Fruit fly (Drosophila melanogaster): ENCODE data around the gene Nep3.
A peak's percentile ranks its signal among the peaks of the same experiment; 100 is the strongest.
"Not testable (repeated sequence)": the region's sequence is repeated elsewhere in the genome, so short reads cannot be mapped to it uniquely, and the experiment has no call there.

Nep3 gene

DNA sequence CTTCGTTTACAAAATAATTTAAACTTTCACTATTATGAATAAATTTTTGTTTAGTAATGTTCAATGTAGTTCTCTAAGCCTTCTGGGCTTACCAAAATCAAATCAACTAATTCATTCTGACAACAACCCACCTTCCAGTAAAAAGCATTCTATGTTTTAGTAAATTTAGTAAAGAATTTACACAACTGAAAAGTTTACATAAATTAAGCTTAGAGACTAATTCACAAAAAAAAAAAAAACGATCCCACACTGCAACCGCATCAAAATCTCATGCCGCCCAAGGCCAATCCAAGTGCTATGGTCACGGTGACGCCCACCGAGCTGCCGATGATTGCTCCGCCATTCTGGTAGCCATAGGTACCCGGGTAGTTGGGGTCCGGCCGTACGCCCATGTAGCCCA, 12.3 kb upstream of the Nep3 start, which contains the start of gene CG45493:
Gene CG45493, minus strand, starts transcription at position 101 of the 400 bp plus-strand sequence.
- TF ChIP-seq cyc (GFP tag; optimal IDR thresholded peaks at IDR 0.05); Gug (GFP tag; IDR thresholded peaks at IDR 0.05); Lpt (GFP tag; optimal IDR thresholded peaks at IDR 0.05): not testable (repeated sequence)

DNA sequence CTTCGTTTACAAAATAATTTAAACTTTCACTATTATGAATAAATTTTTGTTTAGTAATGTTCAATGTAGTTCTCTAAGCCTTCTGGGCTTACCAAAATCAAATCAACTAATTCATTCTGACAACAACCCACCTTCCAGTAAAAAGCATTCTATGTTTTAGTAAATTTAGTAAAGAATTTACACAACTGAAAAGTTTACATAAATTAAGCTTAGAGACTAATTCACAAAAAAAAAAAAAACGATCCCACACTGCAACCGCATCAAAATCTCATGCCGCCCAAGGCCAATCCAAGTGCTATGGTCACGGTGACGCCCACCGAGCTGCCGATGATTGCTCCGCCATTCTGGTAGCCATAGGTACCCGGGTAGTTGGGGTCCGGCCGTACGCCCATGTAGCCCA, 7.6 kb upstream of the Nep3 start, which contains the start of gene CG45494:
Gene CG45494, minus strand, starts transcription at position 101 of the 400 bp plus-strand sequence.
- not testable (repeated sequence) for TF ChIP-seq esn, CG32006, CG6276 (GFP tag; optimal IDR thresholded peaks at IDR 0.05)

DNA sequence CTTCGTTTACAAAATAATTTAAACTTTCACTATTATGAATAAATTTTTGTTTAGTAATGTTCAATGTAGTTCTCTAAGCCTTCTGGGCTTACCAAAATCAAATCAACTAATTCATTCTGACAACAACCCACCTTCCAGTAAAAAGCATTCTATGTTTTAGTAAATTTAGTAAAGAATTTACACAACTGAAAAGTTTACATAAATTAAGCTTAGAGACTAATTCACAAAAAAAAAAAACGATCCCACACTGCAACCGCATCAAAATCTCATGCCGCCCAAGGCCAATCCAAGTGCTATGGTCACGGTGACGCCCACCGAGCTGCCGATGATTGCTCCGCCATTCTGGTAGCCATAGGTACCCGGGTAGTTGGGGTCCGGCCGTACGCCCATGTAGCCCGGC, 2.9 kb upstream of the Nep3 start, which contains the start of gene CG43784:
Gene CG43784, minus strand, starts transcription at position 101 of the 400 bp plus-strand sequence.
- TF ChIP-seq Met (GFP tag; optimal IDR thresholded peaks at IDR 0.05); CG6808 (GFP tag; optimal IDR thresholded peaks at IDR 0.05); CG15336 (GFP tag; IDR thresholded peaks at IDR 0.05): not testable (repeated sequence)

DNA sequence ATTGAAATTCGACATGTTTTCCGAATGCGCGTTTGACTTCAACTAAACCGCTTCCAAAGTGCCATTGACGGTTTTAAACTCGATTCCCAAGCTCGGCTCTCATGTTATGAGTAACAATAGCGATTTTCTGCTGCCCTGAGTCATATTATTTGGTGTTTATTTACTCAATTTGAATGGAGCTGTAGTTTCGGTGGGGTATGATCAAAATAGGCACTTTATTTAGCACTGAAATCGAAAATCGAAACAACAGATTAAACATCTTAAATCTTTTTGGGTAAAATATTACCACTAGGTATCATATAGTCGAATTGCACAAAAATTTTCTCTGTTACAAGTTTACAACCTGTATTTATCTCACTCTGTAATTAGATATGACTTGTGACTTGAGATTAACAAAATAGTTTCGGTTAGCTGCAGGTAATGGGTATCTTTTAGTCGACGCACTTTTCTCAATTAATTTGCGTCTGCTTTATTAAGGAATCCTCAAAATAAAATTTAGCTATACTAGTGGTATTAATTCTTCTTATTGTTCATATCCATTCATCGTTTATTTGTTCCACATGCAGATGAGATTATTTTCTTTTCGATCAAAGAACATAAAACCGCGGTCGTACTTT, 1.6 kb upstream of the Nep3 start, which contains the start of gene CG12655:
Gene CG12655, minus strand, starts transcription at position 51 of the 617 bp plus-strand sequence.
- no peak for TF ChIP-seq CG31627 (GFP tag; optimal IDR thresholded peaks at IDR 0.05)
- no peak for TF ChIP-seq achi (GFP tag; optimal IDR thresholded peaks at IDR 0.05)
- TF ChIP-seq CG3032 (tag; optimal IDR thresholded peaks at IDR 0.05) = no peak
- TF ChIP-seq Ets96B (tag; optimal IDR thresholded peaks at IDR 0.05) = no peak
- TF ChIP-seq CG6163 (GFP tag; IDR thresholded peaks at IDR 0.05) = no peak
- TF ChIP-seq CG4318 (GFP tag; optimal IDR thresholded peaks at IDR 0.05) = no peak
- no peak for TF ChIP-seq ss (GFP tag; optimal IDR thresholded peaks at IDR 0.05)
- TF ChIP-seq Eip78C (GFP tag) = no peak
- TF ChIP-seq Sox14 (GFP tag; optimal IDR thresholded peaks at IDR 0.05) = no peak
- TF ChIP-seq dsx (GFP tag; optimal IDR thresholded peaks at IDR 0.05; ENCODE audit: poor library complexity, severe bottlenecking) = no peak

DNA sequence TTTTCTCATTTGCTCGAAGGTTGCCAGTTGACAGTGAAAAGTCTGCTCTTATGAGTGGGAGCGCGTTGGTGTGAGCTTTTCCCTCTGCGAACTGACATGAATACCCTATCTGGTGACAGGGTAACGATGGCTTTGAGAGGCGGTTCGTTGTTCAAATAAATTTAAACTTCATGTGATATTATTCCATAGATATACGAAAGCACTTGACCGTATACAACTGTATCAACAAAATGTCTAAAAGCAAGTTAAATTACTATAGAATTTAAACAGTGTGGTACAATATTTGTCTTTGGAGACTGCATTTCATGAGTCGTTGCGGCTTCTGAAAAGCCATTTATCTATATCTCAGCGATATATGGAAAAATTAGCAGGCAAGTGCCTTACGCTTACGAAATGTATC, 3.1 kb downstream of the Nep3 start:
- peak; percentile 48 for TF ChIP-seq Eip75B (GFP tag; optimal IDR thresholded peaks at IDR 0.05)
- TF ChIP-seq CG9139 (GFP tag; optimal IDR thresholded peaks at IDR 0.05) = no peak
- no peak for TF ChIP-seq Eip93F (GFP tag; optimal IDR thresholded peaks at IDR 0.05)
- peak; percentile 16 for TF ChIP-seq Ets96B (tag; optimal IDR thresholded peaks at IDR 0.05)
- peak; percentile 42 for TF ChIP-seq Met (GFP tag; optimal IDR thresholded peaks at IDR 0.05)
- TF ChIP-seq CG31627 (GFP tag; optimal IDR thresholded peaks at IDR 0.05) = peak; percentile 51
- TF ChIP-seq Blimp-1 (GFP tag; optimal IDR thresholded peaks at IDR 0.05) = no peak
- peak; percentile 32; the same call in 1 of the 3 replicates for TF ChIP-seq CG6163 (GFP tag; IDR thresholded peaks at IDR 0.05)
- peak; percentile 19 for TF ChIP-seq CG16779 (tag; optimal IDR thresholded peaks at IDR 0.05)
- TF ChIP-seq CG4318 (GFP tag; optimal IDR thresholded peaks at IDR 0.05) = no peak
- peak; percentile 45 for TF ChIP-seq acj6 (GFP tag; optimal IDR thresholded peaks at IDR 0.05)
- no peak for TF ChIP-seq fd85E (GFP tag; optimal IDR thresholded peaks at IDR 0.05)
- TF ChIP-seq eg (GFP tag; IDR thresholded peaks at IDR 0.05) = no peak
- no peak for TF ChIP-seq salr (GFP tag; optimal IDR thresholded peaks at IDR 0.05)
- TF ChIP-seq CG32006 (GFP tag; optimal IDR thresholded peaks at IDR 0.05) = peak; percentile 38
- peak; percentile 57 for TF ChIP-seq OdsH (GFP tag; optimal IDR thresholded peaks at IDR 0.05)
- peak; percentile 58 for TF ChIP-seq Smox (GFP tag; optimal IDR thresholded peaks at IDR 0.05)
- TF ChIP-seq Sox102F (GFP tag; optimal IDR thresholded peaks at IDR 0.05) = peak; percentile 40
- peak; percentile 26 for TF ChIP-seq CG34406 (GFP tag; optimal IDR thresholded peaks at IDR 0.05)
- TF ChIP-seq CG3032 (tag; optimal IDR thresholded peaks at IDR 0.05) = no peak
- peak; percentile 65 for TF ChIP-seq pdm3 (GFP tag; optimal IDR thresholded peaks at IDR 0.05)
- no peak for TF ChIP-seq ss (GFP tag; optimal IDR thresholded peaks at IDR 0.05)
- no peak for TF ChIP-seq Sox15 (GFP tag; optimal IDR thresholded peaks at IDR 0.05)
- no peak for TF ChIP-seq CG6276 (GFP tag; optimal IDR thresholded peaks at IDR 0.05)
- TF ChIP-seq CG11762 (GFP tag; optimal IDR thresholded peaks at IDR 0.05; ENCODE audit: insufficient read depth) = no peak
- peak; percentile 44 for TF ChIP-seq lz (GFP tag; optimal IDR thresholded peaks at IDR 0.05)
- TF ChIP-seq vri (GFP tag; optimal IDR thresholded peaks at IDR 0.05) = peak; percentile 55
- peak; percentile 27 for TF ChIP-seq CG8632 (GFP tag; optimal IDR thresholded peaks at IDR 0.05)
- TF ChIP-seq Hr39 (GFP tag; optimal IDR thresholded peaks at IDR 0.05) = peak; percentile 63
- peak; percentile 14 for TF ChIP-seq CG10669 (GFP tag; optimal IDR thresholded peaks at IDR 0.05)
- TF ChIP-seq Ets21C (GFP tag; optimal IDR thresholded peaks at IDR 0.05) = peak; percentile 48

Data from whole organism, prepupa.